Worm (Caenorhabditis elegans) whole organism, late embryonic: Measurements from ENCODE around the gene dpf-2.

Experiments
- ceh-45 ChIP-seq: fragments of 200-800 bp; sonication (Bioruptor generic); IDR thresholded peaks from 2 replicates; pipeline ENCODE4 v1.3.6; 2022; ENCODE audit warnings: missing genetic modification reagents, missing genetic modification characterization, missing compliant biosample characterization
- odd-2 ChIP-seq: sonication (generic microtip); optimal IDR thresholded peaks from 2 replicates; lab custom pipeline; 2017; ENCODE audit warnings: antibody characterized with exemption, mild to moderate bottlenecking, missing genetic modification characterization, missing compliant biosample characterization
- pha-2 ChIP-seq: sonication (generic microtip); optimal IDR thresholded peaks from 2 replicates; lab custom pipeline; 2017; ENCODE audit warnings: mild to moderate bottlenecking, missing genetic modification characterization, missing compliant biosample characterization

- TF ChIP-seq ceh-45 (GFP tag; lab: Robert Waterston, UW) (no peak), pha-2 (no peak), odd-2 (tag; lab: Kevin White, UChicago) (no peak)
Measured at ce11 chrX:14816717-14817116, 14.9 kb upstream of the dpf-2 start.
